Worm (Caenorhabditis elegans): ENCODE results near the gene F45D11.5.
"Not testable (repeated sequence)": the region's sequence is repeated elsewhere in the genome, so short reads cannot be mapped to it uniquely, and the experiment has no call there.

F45D11.5 gene

DNA sequence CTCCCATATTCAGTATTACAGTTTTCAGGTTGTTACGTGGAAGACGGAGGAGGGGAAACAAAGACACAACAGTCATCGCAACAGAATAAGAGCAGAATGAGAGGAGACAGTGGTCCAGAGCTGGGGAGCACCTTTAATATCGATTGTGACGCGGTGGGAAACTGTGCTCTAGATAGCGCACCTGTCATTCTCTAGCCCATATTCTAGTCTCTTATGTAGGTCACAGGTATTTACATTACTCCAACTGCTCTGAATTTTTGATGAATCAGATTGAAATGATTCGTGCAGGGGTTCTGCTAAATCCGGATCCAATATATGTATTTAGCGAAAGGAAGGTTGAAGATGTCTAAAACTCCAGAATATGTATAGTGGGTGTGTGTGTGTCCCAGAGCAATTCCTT, 40.7 kb downstream of the F45D11.5 start, which contains the start of gene fbxb-41:
fbxb-41 (minus strand) TSS at position 101 of the 400 bp plus-strand sequence.
- TF ChIP-seq ceh-63 (GFP tag; optimal IDR thresholded peaks at IDR 0.05) (no peak), lin-14 (GFP tag; optimal IDR thresholded peaks at IDR 0.05) (no peak), nhr-84 (tag; optimal IDR thresholded peaks at IDR 0.05) (no peak), ceh-88 (GFP tag; IDR thresholded peaks at IDR 0.05) (no peak), zag-1 (tag; optimal IDR thresholded peaks at IDR 0.05) (no peak), mab-9 (GFP tag; IDR thresholded peaks at IDR 0.05) (no peak), skn-1 (tag; optimal IDR thresholded peaks at IDR 0.05) (no peak), pqm-1 (tag; optimal IDR thresholded peaks at IDR 0.05) (no peak)

- not testable (repeated sequence) for TF ChIP-seq ceh-8 (GFP tag; optimal IDR thresholded peaks at IDR 0.05); ceh-82 (tag; optimal IDR thresholded peaks at IDR 0.05); tbx-2 (tag; optimal IDR thresholded peaks at IDR 0.05)
These were observed 42.4 kb downstream of the F45D11.5 start, which contains the start of gene fbxb-45 for ce11 chrII:1043932-1044331. Gene fbxb-45 (minus strand): TSS chrII:1044032.

- TF ChIP-seq nhr-11 (tag; optimal IDR thresholded peaks at IDR 0.05) (no peak), nhr-76 (tag; optimal IDR thresholded peaks at IDR 0.05) (no peak), Y116A8C.19 (tag; optimal IDR thresholded peaks at IDR 0.05; ENCODE audit: borderline replicate concordance) (no peak), blmp-1 (tag; optimal IDR thresholded peaks at IDR 0.05) (no peak), tlp-1 (tag; optimal IDR thresholded peaks at IDR 0.05) (no peak), lin-13 (GFP tag; optimal IDR thresholded peaks at IDR 0.05) (no peak), sptf-1 (tag; optimal IDR thresholded peaks at IDR 0.05) (no peak), elt-2 (tag; optimal IDR thresholded peaks at IDR 0.05) (no peak), lin-14 (GFP tag; optimal IDR thresholded peaks at IDR 0.05) (no peak), hlh-4 (tag; optimal IDR thresholded peaks at IDR 0.05) (no peak), C04F5.9 (tag; optimal IDR thresholded peaks at IDR 0.05) (no peak), nhr-237 (tag; optimal IDR thresholded peaks at IDR 0.05) (no peak), unc-98 (GFP tag; IDR thresholded peaks at IDR 0.05) (no peak), irx-1 (tag; optimal IDR thresholded peaks at IDR 0.05) (no peak), unc-62 (GFP tag; optimal IDR thresholded peaks at IDR 0.05) (no peak), rnt-1 (tag; optimal IDR thresholded peaks at IDR 0.05) (no peak), zip-4 (GFP tag; optimal IDR thresholded peaks at IDR 0.05) (no peak), snu-23 (GFP tag; optimal IDR thresholded peaks at IDR 0.05) (no peak), aha-1 (tag; optimal IDR thresholded peaks at IDR 0.05) (no peak), lin-35 (GFP tag; optimal IDR thresholded peaks at IDR 0.05) (no peak)
These were observed 44.2 kb downstream of the F45D11.5 start, which contains the start of gene str-148 for ce11 chrII:1045692-1046091. Gene str-148 (plus strand): TSS chrII:1045992.

ce11 chrII:1046937-1047336, 45.4 kb downstream of the F45D11.5 start:
- TF ChIP-seq efl-1 (optimal IDR thresholded peaks at IDR 0.05) (no peak), efl-1 (GFP tag; optimal IDR thresholded peaks at IDR 0.05 in 1 of 2) (peak in 1 of 2 experiments; percentile 34), lin-14 (GFP tag; optimal IDR thresholded peaks at IDR 0.05) (no peak)

DNA sequence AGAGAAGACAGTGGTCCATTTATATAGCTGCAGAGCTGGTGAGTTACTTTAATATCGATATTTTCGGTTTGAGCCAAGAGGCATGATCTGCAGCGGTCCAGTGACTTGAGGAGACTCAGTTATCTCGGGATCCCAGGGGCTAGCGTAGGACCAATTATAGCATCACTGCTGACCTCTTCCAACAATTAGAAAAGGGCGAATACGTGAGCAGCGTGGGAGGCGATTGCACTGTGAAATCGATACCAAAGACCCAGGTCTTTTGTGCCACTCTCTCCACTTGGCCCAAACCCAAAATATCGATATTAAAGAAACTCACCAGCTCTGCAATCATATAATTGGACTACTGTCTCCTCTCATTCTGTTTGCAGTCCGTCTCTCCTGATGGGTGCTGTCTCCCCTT, 48.3 kb downstream of the F45D11.5 start, which contains the start of gene fbxb-40:
fbxb-40 (minus strand) TSS at position 101 of the 400 bp plus-strand sequence.
- no peak for TF ChIP-seq zip-4 (GFP tag; optimal IDR thresholded peaks at IDR 0.05)
- no peak for TF ChIP-seq ztf-11 (tag; optimal IDR thresholded peaks at IDR 0.05)
- TF ChIP-seq unc-62 (GFP tag; optimal IDR thresholded peaks at IDR 0.05), result no peak
- no peak for TF ChIP-seq ets-5 (GFP tag; IDR thresholded peaks at IDR 0.05)
- TF ChIP-seq ceh-8 (GFP tag; optimal IDR thresholded peaks at IDR 0.05), result no peak
- no peak for TF ChIP-seq nhr-237 (tag; optimal IDR thresholded peaks at IDR 0.05)
- TF ChIP-seq fkh-10 (GFP tag; optimal IDR thresholded peaks at IDR 0.05), result no peak
- TF ChIP-seq nhr-90 (tag; optimal IDR thresholded peaks at IDR 0.05; ENCODE audit: poor library complexity), result no peak
- no peak for TF ChIP-seq irx-1 (tag; optimal IDR thresholded peaks at IDR 0.05)
- no peak for TF ChIP-seq egl-13 (tag; optimal IDR thresholded peaks at IDR 0.05)
- TF ChIP-seq tbx-2 (tag; optimal IDR thresholded peaks at IDR 0.05), result no peak
- TF ChIP-seq nhr-28 (tag; optimal IDR thresholded peaks at IDR 0.05), result no peak

Measured in whole organism, L1 larva.